Worm (Caenorhabditis elegans): ENCODE data around the gene F43G6.8.

DNA sequence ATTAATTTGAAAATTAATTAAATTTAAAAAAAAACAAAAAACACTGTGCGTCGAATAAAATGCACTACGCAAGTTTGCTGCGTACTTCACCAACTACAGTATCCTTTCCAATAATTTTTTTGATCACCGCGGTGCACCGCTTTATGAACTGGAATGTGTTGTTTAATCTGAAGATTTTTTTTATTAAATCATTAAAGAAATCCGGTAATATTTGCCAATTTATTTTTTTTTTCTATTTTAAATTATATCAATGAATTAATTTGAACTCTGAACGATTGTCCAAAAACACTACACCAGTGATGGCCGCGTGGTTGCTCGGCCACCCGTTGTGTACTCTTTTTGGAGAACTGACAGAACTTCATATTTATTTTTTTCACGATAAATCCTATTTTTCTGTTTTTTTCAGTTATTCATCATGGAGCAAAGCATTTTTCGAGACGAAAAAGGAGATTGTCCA lies 46.8 kb upstream of the F43G6.8 start, which contains the start of gene K12D12.5:
- no peak for TF ChIP-seq T22C8.4 (GFP tag; IDR thresholded peaks at IDR 0.05)
- TF ChIP-seq ref-1 (GFP tag; conservative IDR thresholded peaks at IDR 0.05): no peak
- no peak for TF ChIP-seq klf-2 (GFP tag; conservative IDR thresholded peaks at IDR 0.05)
- no peak for TF ChIP-seq flt-1 (GFP tag; IDR thresholded peaks at IDR 0.05)
- TF ChIP-seq med-1 (GFP tag; optimal IDR thresholded peaks at IDR 0.05; ENCODE audit: insufficient read depth): no peak
- TF ChIP-seq cog-1 (tag; optimal IDR thresholded peaks at IDR 0.05): no peak
- TF ChIP-seq tab-1 (GFP tag; IDR thresholded peaks at IDR 0.05): no peak

Measured in whole organism, midembryonic.